Fruit fly (Drosophila melanogaster) whole organism, wandering third instar larva: ENCODE measurements around the gene Taf2.

Experiments
- Dfd ChIP-seq: fragments of >200 bp; optimal IDR thresholded peaks from 2 replicates; lab custom pipeline; 2017; ENCODE audit warnings: missing biosample characterization, missing genetic modification characterization
- Myc ChIP-seq: fragments of >200 bp; optimal IDR thresholded peaks from 2 replicates; lab custom pipeline; 2017
- OdsH ChIP-seq: fragments of 200-800 bp; sonication (Bioruptor generic); optimal IDR thresholded peaks from 2 replicates; lab custom pipeline; 2016; ENCODE audit warnings: missing biosample characterization, mild to moderate bottlenecking, missing genetic modification characterization
- dmrt93B ChIP-seq: fragments of 200-800 bp; sonication (Bioruptor generic); optimal IDR thresholded peaks from 2 replicates; lab custom pipeline; 2018; ENCODE audit warnings: missing biosample characterization, mild to moderate bottlenecking, missing genetic modification characterization
- foxo ChIP-seq, 2 experiments: fragments of 200-800 bp; sonication (Bioruptor generic); optimal IDR thresholded peaks; 2 replicates in 1 of 2; 3 replicates in 1 of 2; lab custom pipeline; 2016 to 2017; ENCODE audit warnings: missing biosample characterization in 2 of 2, missing genetic modification characterization in 2 of 2
- h ChIP-seq: fragments of 200-800 bp; sonication (Bioruptor generic); optimal IDR thresholded peaks from 3 replicates; lab custom pipeline; 2016; ENCODE audit warnings: missing biosample characterization, mild to moderate bottlenecking, missing genetic modification characterization
- jim ChIP-seq: fragments of 175-275, 200-325 bp; sonication (Bioruptor generic); optimal IDR thresholded peaks from 2 replicates; lab custom pipeline; 2016; ENCODE audit warnings: missing biosample characterization, mild to moderate bottlenecking, missing genetic modification characterization
- lola ChIP-seq: fragments of >200 bp; optimal IDR thresholded peaks from 2 replicates; lab custom pipeline; 2017; ENCODE audit warnings: missing biosample characterization, missing genetic modification characterization
- psq ChIP-seq: fragments of 200-800 bp; sonication (Bioruptor generic); optimal IDR thresholded peaks from 3 replicates; lab custom pipeline; 2017; ENCODE audit warnings: missing biosample characterization, mild to moderate bottlenecking, missing genetic modification characterization, moderate library complexity
- sv ChIP-seq: fragments of 200-800 bp; sonication (Bioruptor generic); optimal IDR thresholded peaks from 3 replicates; lab custom pipeline; 2016; ENCODE audit warnings: missing biosample characterization, missing genetic modification characterization
- tai ChIP-seq: sonication (Bioruptor generic); optimal IDR thresholded peaks from 2 replicates; lab custom pipeline; 2016; ENCODE audit warnings: missing biosample characterization, missing genetic modification characterization
- usp ChIP-seq: fragments of >200 bp; optimal IDR thresholded peaks from 2 replicates; lab custom pipeline; 2017; ENCODE audit warnings: missing biosample characterization, missing genetic modification characterization

DNA sequence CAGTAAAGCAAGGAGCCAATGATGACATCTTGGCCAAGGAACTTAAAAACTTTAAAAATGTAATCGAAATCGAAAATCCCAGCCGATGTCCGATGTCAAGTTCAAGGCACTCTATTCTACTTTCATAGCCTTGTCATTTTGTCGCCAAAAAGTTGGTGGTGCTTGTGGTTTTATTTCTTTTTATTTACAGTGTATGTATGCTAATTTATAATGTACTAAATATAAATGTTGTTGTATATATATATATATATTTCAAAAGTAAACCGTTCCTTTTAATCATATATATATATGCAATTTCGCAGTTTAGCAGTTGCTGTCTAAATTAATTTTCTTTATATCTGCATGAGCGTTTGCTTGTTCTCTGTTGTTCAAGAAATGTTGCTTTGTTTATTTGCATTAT is 6.2 kb upstream of the Taf2 start, which contains the start of the genes CG6709 and Hez:
- TF ChIP-seq h (GFP tag; lab: Kevin White, UChicago) (no peak), Dfd (GFP tag; lab: Kevin White, UChicago) (no peak), psq (GFP tag; lab: Kevin White, UChicago) (no peak), OdsH (GFP tag; lab: Kevin White, UChicago) (no peak), sv (no peak), usp (GFP tag; lab: Kevin White, UChicago) (no peak), dmrt93B (GFP tag; lab: Kevin White, UChicago) (no peak), foxo (GFP tag; optimal IDR thresholded peaks at IDR 0.05; lab: Kevin White, UChicago) (no peak), jim (GFP tag; lab: Kevin White, UChicago) (no peak), tai (GFP tag; lab: Kevin White, UChicago) (no peak), lola (GFP tag; lab: Kevin White, UChicago) (no peak), Myc (lab: Kevin White, UChicago) (no peak)
